Fruit fly (Drosophila melanogaster) whole organism, embryonic: ENCODE results near the gene CG7483.
A peak's percentile ranks its signal among the peaks of the same experiment; 100 is the strongest.

Source experiments
- ATbp ChIP-seq: fragments of 200-800 bp; sonication (Bioruptor generic); optimal IDR thresholded peaks from 2 replicates; lab custom pipeline; 2017; ENCODE audit warnings: missing biosample characterization, mild to moderate bottlenecking, missing genetic modification characterization, missing genetic modification reagents
- BEAF-32 ChIP-seq: fragments of 200-800 bp; sonication (Bioruptor generic); optimal IDR thresholded peaks from 3 replicates; lab custom pipeline; 2017; ENCODE audit warnings: missing biosample characterization, missing genetic modification characterization, mild to moderate bottlenecking, moderate library complexity, missing genetic modification reagents
- Bteb2 ChIP-seq: fragments of 200-800 bp; sonication (Bioruptor generic); optimal IDR thresholded peaks from 2 replicates; lab custom pipeline; 2016; ENCODE audit warnings: missing biosample characterization, missing genetic modification characterization
- CG10431 ChIP-seq: fragments of 200-800 bp; sonication (Bioruptor generic); optimal IDR thresholded peaks from 3 replicates; lab custom pipeline; 2018; ENCODE audit warnings: missing biosample characterization, mild to moderate bottlenecking, missing genetic modification characterization
- CG10654 ChIP-seq: fragments of 200-800 bp; sonication (Bioruptor generic); optimal IDR thresholded peaks from 2 replicates; lab custom pipeline; 2016; ENCODE audit warnings: missing biosample characterization, missing genetic modification characterization
- CG11085 ChIP-seq: fragments of 200-800 bp; sonication (Bioruptor generic); IDR thresholded peaks from 2 replicates; pipeline ENCODE4 v1.3.6; 2022; ENCODE audit warnings: missing biosample characterization, missing genetic modification characterization
- CG11695 ChIP-seq: fragments of 200-800 bp; sonication (Bioruptor generic); IDR thresholded peaks from 3 replicates; pipeline ENCODE4 v1.3.6; 2022; ENCODE audit warnings: missing biosample characterization, missing genetic modification characterization
- CG12071 ChIP-seq: fragments of 200-800 bp; sonication (Bioruptor generic); optimal IDR thresholded peaks from 3 replicates; lab custom pipeline; 2018; ENCODE audit warnings: missing biosample characterization, mild to moderate bottlenecking, missing genetic modification characterization
- CG12219 ChIP-seq: fragments of 200-800 bp; sonication (Bioruptor generic); optimal IDR thresholded peaks from 3 replicates; lab custom pipeline; 2018; ENCODE audit warnings: missing biosample characterization, mild to moderate bottlenecking, missing genetic modification characterization
- CG12744 ChIP-seq: fragments of 200-800 bp; sonication (Bioruptor generic); optimal IDR thresholded peaks from 2 replicates; lab custom pipeline; 2016; ENCODE audit warnings: missing biosample characterization, missing genetic modification characterization
- CG13775 ChIP-seq: fragments of 200-800 bp; sonication (Bioruptor generic); optimal IDR thresholded peaks from 3 replicates; lab custom pipeline; 2017; ENCODE audit warnings: missing biosample characterization, mild to moderate bottlenecking, missing genetic modification characterization
- CG14965 ChIP-seq: fragments of 200-800 bp; sonication (Bioruptor generic); optimal IDR thresholded peaks from 2 replicates; lab custom pipeline; 2016; ENCODE audit warnings: missing biosample characterization, missing genetic modification characterization, borderline replicate concordance
- CG17612 ChIP-seq: fragments of 200-800 bp; sonication (Bioruptor generic); IDR thresholded peaks from 2 replicates; pipeline ENCODE4 v1.3.6; 2022; ENCODE audit warnings: missing biosample characterization, missing genetic modification characterization
- CG18011 ChIP-seq: fragments of 200-800 bp; sonication (Bioruptor generic); optimal IDR thresholded peaks from 2 replicates; lab custom pipeline; 2017; ENCODE audit warnings: missing biosample characterization, missing genetic modification characterization, mild to moderate bottlenecking, moderate library complexity, missing genotype
- CG3163 ChIP-seq: fragments of 200-800 bp; sonication (Bioruptor generic); optimal IDR thresholded peaks from 3 replicates; lab custom pipeline; 2016; ENCODE audit warnings: missing biosample characterization, missing genetic modification characterization
- CG34224 ChIP-seq: fragments of 200-800 bp; sonication (Bioruptor generic); IDR thresholded peaks from 3 replicates; pipeline ENCODE4 v1.3.6; 2022; ENCODE audit warnings: missing biosample characterization, missing genetic modification characterization; ENCODE audit not compliant: partially characterized antibody
- CG4360 ChIP-seq: fragments of 200-800 bp; sonication (Bioruptor generic); IDR thresholded peaks from 2 replicates; pipeline ENCODE4 v1.3.6; 2022; ENCODE audit warnings: missing biosample characterization, missing genetic modification characterization
- CG4404 ChIP-seq: fragments of 200-800 bp; sonication (Bioruptor generic); IDR thresholded peaks from 2 replicates; pipeline ENCODE4 v1.3.6; 2022; ENCODE audit warnings: missing biosample characterization, missing genetic modification characterization
- CG4617 ChIP-seq: fragments of 200-800 bp; sonication (Bioruptor generic); optimal IDR thresholded peaks from 3 replicates; lab custom pipeline; 2016; ENCODE audit warnings: missing biosample characterization, missing genetic modification characterization, borderline replicate concordance
- CG6791 ChIP-seq: fragments of 200-800 bp; sonication (Bioruptor generic); IDR thresholded peaks from 3 replicates; pipeline ENCODE4 v1.3.6; 2022; ENCODE audit warnings: missing biosample characterization, missing genetic modification characterization; ENCODE audit not compliant: partially characterized antibody
- CG7987 ChIP-seq: fragments of 200-800 bp; sonication (Bioruptor generic); optimal IDR thresholded peaks from 2 replicates; lab custom pipeline; 2018; ENCODE audit warnings: missing biosample characterization, mild to moderate bottlenecking, missing genetic modification characterization, moderate library complexity
- CG9797 ChIP-seq: fragments of 200-800 bp; sonication (Bioruptor generic); optimal IDR thresholded peaks from 3 replicates; lab custom pipeline; 2018; ENCODE audit warnings: missing biosample characterization, mild to moderate bottlenecking, missing genetic modification characterization
- CkIIα-i1 ChIP-seq: fragments of 200-800 bp; sonication (Bioruptor generic); IDR thresholded peaks from 2 replicates; pipeline ENCODE4 v1.3.6; 2022; ENCODE audit warnings: missing biosample characterization, missing genetic modification characterization
- CoRest ChIP-seq: fragments of 200-800 bp; sonication (Bioruptor generic); optimal IDR thresholded peaks from 3 replicates; lab custom pipeline; 2018; ENCODE audit warnings: missing biosample characterization, mild to moderate bottlenecking, missing genetic modification characterization, moderate library complexity
- D19A ChIP-seq: fragments of 200-800 bp; optimal IDR thresholded peaks from 3 replicates; lab custom pipeline; 2019; ENCODE audit warnings: missing biosample characterization, mild to moderate bottlenecking, missing genetic modification characterization, moderate library complexity
- Dll ChIP-seq: fragments of 200-800 bp; sonication (Bioruptor generic); IDR thresholded peaks from 4 replicates; pipeline ENCODE4 v1.3.6; 2022; ENCODE audit warnings: missing biosample characterization, missing genetic modification characterization; ENCODE audit not compliant: partially characterized antibody
- Ets65A ChIP-seq: fragments of 200-800 bp; sonication (Bioruptor generic); peaks from one replicate; lab custom pipeline; 2016; ENCODE audit warnings: missing biosample characterization, missing genetic modification characterization
- Fer3 ChIP-seq: fragments of 200-800 bp; sonication (Bioruptor generic); optimal IDR thresholded peaks from 2 replicates; lab custom pipeline; 2018; ENCODE audit warnings: missing biosample characterization, mild to moderate bottlenecking, missing genetic modification characterization, moderate library complexity
- GATAe ChIP-seq: fragments of 200-800 bp; sonication (Bioruptor generic); conservative IDR thresholded peaks from 2 replicates; pipeline ENCODE4 v1.3.6; 2022; ENCODE audit warnings: missing biosample characterization, missing genetic modification characterization
- H15 ChIP-seq: fragments of 200-800 bp; sonication (Bioruptor generic); IDR thresholded peaks from 3 replicates; pipeline ENCODE4 v1.3.6; 2022; ENCODE audit warnings: missing biosample characterization, missing genetic modification characterization
- HmgD ChIP-seq: fragments of 200-800 bp; sonication (Bioruptor generic); optimal IDR thresholded peaks from 3 replicates; lab custom pipeline; 2016; ENCODE audit warnings: missing biosample characterization, missing genetic modification characterization
- Hmx ChIP-seq: fragments of 200-800 bp; sonication (Bioruptor generic); optimal IDR thresholded peaks from 2 replicates; lab custom pipeline; 2016; ENCODE audit warnings: missing biosample characterization, missing genetic modification characterization
- MBD-R2 ChIP-seq: fragments of 200-800 bp; sonication (Bioruptor generic); IDR thresholded peaks from 2 replicates; pipeline ENCODE4 v1.3.6; 2022; ENCODE audit warnings: missing biosample characterization, missing genetic modification characterization
- NFAT ChIP-seq: fragments of 200-800 bp; sonication (Bioruptor generic); IDR thresholded peaks from 2 replicates; pipeline ENCODE4 v1.3.6; 2022; ENCODE audit warnings: missing biosample characterization, missing genetic modification characterization
- Neu2 ChIP-seq: fragments of 200-800 bp; sonication (Bioruptor generic); optimal IDR thresholded peaks from 3 replicates; lab custom pipeline; 2016; ENCODE audit warnings: missing biosample characterization, missing genetic modification characterization, borderline replicate concordance
- Nf-YA ChIP-seq: fragments of 200-800 bp; sonication (Bioruptor generic); IDR thresholded peaks from 2 replicates; pipeline ENCODE4 v1.3.6; 2022; ENCODE audit warnings: missing biosample characterization, missing genetic modification characterization
- Opbp ChIP-seq: fragments of 200-800 bp; sonication (Bioruptor generic); IDR thresholded peaks from 3 replicates; pipeline ENCODE4 v1.3.6; 2022; ENCODE audit warnings: missing biosample characterization, missing genetic modification characterization; ENCODE audit not compliant: partially characterized antibody
- Ravus ChIP-seq: fragments of 200-800 bp; sonication (Bioruptor generic); IDR thresholded peaks from 2 replicates; pipeline ENCODE4 v1.3.6; 2022; ENCODE audit warnings: missing biosample characterization, missing genetic modification characterization
- TFAM ChIP-seq: fragments of 200-800 bp; sonication (Bioruptor generic); optimal IDR thresholded peaks from 2 replicates; lab custom pipeline; 2017; ENCODE audit warnings: missing biosample characterization, missing genetic modification characterization, inconsistent platforms
- aop ChIP-seq: fragments of 200-800 bp; sonication (Bioruptor generic); IDR thresholded peaks from 2 replicates; pipeline ENCODE4 v1.3.6; 2022; ENCODE audit warnings: missing biosample characterization, missing genetic modification characterization
- bigmax ChIP-seq: fragments of 200-800 bp; sonication (Bioruptor generic); optimal IDR thresholded peaks from 2 replicates; lab custom pipeline; 2018; ENCODE audit warnings: missing biosample characterization, mild to moderate bottlenecking, missing genetic modification characterization
- ci ChIP-seq: fragments of 200-800 bp; sonication (Bioruptor generic); IDR thresholded peaks from 3 replicates; pipeline ENCODE4 v1.3.6; 2022; ENCODE audit warnings: missing biosample characterization, missing genetic modification characterization
- corto ChIP-seq: fragments of 200-800 bp; sonication (Bioruptor generic); optimal IDR thresholded peaks from 2 replicates; lab custom pipeline; 2016; ENCODE audit warnings: missing biosample characterization, mild to moderate bottlenecking, missing genetic modification characterization, moderate library complexity
- esg ChIP-seq: fragments of 200-800 bp; sonication (Bioruptor generic); conservative IDR thresholded peaks from 2 replicates; pipeline ENCODE4 v1.3.6; 2022; ENCODE audit warnings: missing biosample characterization, missing genetic modification characterization
- h ChIP-seq: fragments of >200 bp; optimal IDR thresholded peaks from 2 replicates; lab custom pipeline; 2017
- jing ChIP-seq: fragments of 200-800 bp; sonication (Bioruptor generic); optimal IDR thresholded peaks from 2 replicates; lab custom pipeline; 2018; ENCODE audit warnings: missing biosample characterization, mild to moderate bottlenecking, missing genetic modification characterization
- pho ChIP-seq: fragments of 200-800 bp; sonication (Bioruptor generic); optimal IDR thresholded peaks from 2 replicates; lab custom pipeline; 2016; ENCODE audit warnings: missing biosample characterization, missing genetic modification characterization
- psq ChIP-seq: fragments of 200-800 bp; sonication (Bioruptor generic); optimal IDR thresholded peaks from 2 replicates; lab custom pipeline; 2017; ENCODE audit warnings: missing biosample characterization, missing genetic modification characterization
- ranshi ChIP-seq: fragments of 200-800 bp; sonication (Bioruptor generic); IDR thresholded peaks from 2 replicates; pipeline ENCODE4 v1.3.6; 2022; ENCODE audit warnings: missing biosample characterization, missing genetic modification characterization
- slbo ChIP-seq: fragments of 200-800 bp; sonication (Bioruptor generic); IDR thresholded peaks from 2 replicates; pipeline ENCODE4 v1.3.6; 2022; ENCODE audit warnings: missing biosample characterization, missing genetic modification characterization
- sqz ChIP-seq: fragments of 200-800 bp; sonication (Bioruptor generic); optimal IDR thresholded peaks from 3 replicates; lab custom pipeline; 2018; ENCODE audit warnings: missing biosample characterization, mild to moderate bottlenecking, missing genetic modification characterization
- yki ChIP-seq: fragments of >200 bp; optimal IDR thresholded peaks from 3 replicates; lab custom pipeline; 2018

CG7483 gene

dm6 chr3R:8313038-8313437, at the start of gene CG7483 (continued):
- TF ChIP-seq CkIIα-i1 (GFP tag; lab: Robert Waterston, UW) (no peak), CG10431 (no peak), CG12744 (GFP tag; lab: Kevin White, UChicago) (no peak), ATbp (GFP tag; lab: Kevin White, UChicago) (no peak), CG14965 (GFP tag; lab: Kevin White, UChicago) (no peak), TFAM (no peak), CG3163 (GFP tag; lab: Kevin White, UChicago) (no peak), Bteb2 (GFP tag; lab: Kevin White, UChicago) (no peak), CG9797 (GFP tag; lab: Kevin White, UChicago) (peak; percentile 54), esg (GFP tag; lab: Robert Waterston, UW) (no peak), GATAe (no peak), CG17612 (GFP tag; lab: Robert Waterston, UW) (no peak), psq (GFP tag; lab: Kevin White, UChicago) (no peak), CG11695 (GFP tag; lab: Robert Waterston, UW) (no peak), jing (GFP tag; lab: Kevin White, UChicago) (no peak), bigmax (GFP tag; lab: Kevin White, UChicago) (no peak), aop (no peak), Opbp (GFP tag; lab: Robert Waterston, UW) (peak; percentile 82; the same call in 2 of the 3 replicates), corto (GFP tag; lab: Kevin White, UChicago) (no peak), D19A (tag; lab: Kevin White, UChicago) (no peak), CG4404 (GFP tag; lab: Robert Waterston, UW) (no peak), CG13775 (GFP tag; lab: Kevin White, UChicago) (no peak), Dll (GFP tag; lab: Robert Waterston, UW) (peak; percentile 89), MBD-R2 (GFP tag; lab: Robert Waterston, UW) (peak; percentile 62), h (lab: Kevin White, UChicago) (no peak), Nf-YA (GFP tag; lab: Robert Waterston, UW) (no peak), H15 (no peak), HmgD (GFP tag; lab: Kevin White, UChicago) (no peak), slbo (GFP tag; lab: Robert Waterston, UW) (no peak), Fer3 (no peak), NFAT (GFP tag; lab: Robert Waterston, UW) (no peak), Hmx (GFP tag; lab: Kevin White, UChicago) (no peak), CG10654 (GFP tag; lab: Kevin White, UChicago) (no peak), ci (GFP tag; lab: Robert Waterston, UW) (0 out of 3 replicates have a peak, but pooled peaks have one; percentile 20), CG12219 (GFP tag; lab: Kevin White, UChicago) (no peak), yki (lab: Kevin White, UChicago) (no peak), sqz (peak; percentile 81), CG34224 (GFP tag; lab: Robert Waterston, UW) (peak; percentile 94), CoRest (tag; lab: Kevin White, UChicago) (peak; percentile 10), Neu2 (GFP tag; lab: Kevin White, UChicago) (no peak), CG7987 (GFP tag; lab: Kevin White, UChicago) (no peak), BEAF-32 (GFP tag; lab: Kevin White, UChicago) (peak; percentile 80), CG11085 (no peak), CG12071 (GFP tag; lab: Kevin White, UChicago) (no peak), Ravus (GFP tag; lab: Robert Waterston, UW) (no peak), Ets65A (GFP tag; lab: Kevin White, UChicago) (no peak), CG6791 (GFP tag; lab: Robert Waterston, UW) (peak; percentile 90), ranshi (GFP tag; lab: Robert Waterston, UW) (no peak), pho (GFP tag; lab: Kevin White, UChicago) (no peak), CG4617 (peak; percentile 46), CG4360 (GFP tag; lab: Robert Waterston, UW) (no peak), CG18011 (GFP tag; lab: Kevin White, UChicago) (no peak)
